Fruit fly (Drosophila melanogaster): ENCODE results near the gene vn.

Gene vn

dm6 chr3L:5863868-5864413 is 18.5 kb upstream of the vn start:
- TF ChIP-seq psq (optimal IDR thresholded peaks at IDR 0.05) (no peak), Sin3A (optimal IDR thresholded peaks at IDR 0.05) (no peak), insv (optimal IDR thresholded peaks at IDR 0.05) (no peak), ttk (optimal IDR thresholded peaks at IDR 0.05) (no peak), h (optimal IDR thresholded peaks at IDR 0.05) (no peak), Myc (optimal IDR thresholded peaks at IDR 0.05) (no peak)

dm6 chr3L:5862994-5863393 is 17.5 kb upstream of the vn start:
- TF ChIP-seq insv (optimal IDR thresholded peaks at IDR 0.05) (no peak), h (optimal IDR thresholded peaks at IDR 0.05) (no peak), ttk (optimal IDR thresholded peaks at IDR 0.05) (no peak), psq (optimal IDR thresholded peaks at IDR 0.05) (no peak), Myc (optimal IDR thresholded peaks at IDR 0.05) (no peak), Sin3A (optimal IDR thresholded peaks at IDR 0.05) (no peak)

- TF ChIP-seq Sin3A (optimal IDR thresholded peaks at IDR 0.05) (no peak), Myc (optimal IDR thresholded peaks at IDR 0.05) (no peak), ttk (optimal IDR thresholded peaks at IDR 0.05) (no peak), psq (optimal IDR thresholded peaks at IDR 0.05) (no peak), h (optimal IDR thresholded peaks at IDR 0.05) (no peak), insv (optimal IDR thresholded peaks at IDR 0.05) (no peak)
These were observed 13.6 kb upstream of the vn start for dm6 chr3L:5859029-5859428.

- TF ChIP-seq Sin3A (optimal IDR thresholded peaks at IDR 0.05): no peak
- no peak for TF ChIP-seq ttk (optimal IDR thresholded peaks at IDR 0.05)
- TF ChIP-seq h (optimal IDR thresholded peaks at IDR 0.05): no peak
- no peak for TF ChIP-seq psq (optimal IDR thresholded peaks at IDR 0.05)
- no peak for TF ChIP-seq insv (optimal IDR thresholded peaks at IDR 0.05)
- TF ChIP-seq Myc (optimal IDR thresholded peaks at IDR 0.05): no peak
These were observed 11.5 kb upstream of the vn start for dm6 chr3L:5856919-5857318.

dm6 chr3L:5856081-5856826 is 10.8 kb upstream of the vn start:
- no peak for TF ChIP-seq Myc (optimal IDR thresholded peaks at IDR 0.05)
- no peak for TF ChIP-seq insv (optimal IDR thresholded peaks at IDR 0.05)
- TF ChIP-seq h (optimal IDR thresholded peaks at IDR 0.05): no peak
- no peak for TF ChIP-seq ttk (optimal IDR thresholded peaks at IDR 0.05)
- TF ChIP-seq psq (optimal IDR thresholded peaks at IDR 0.05): no peak
- TF ChIP-seq Sin3A (optimal IDR thresholded peaks at IDR 0.05): no peak

- TF ChIP-seq psq (optimal IDR thresholded peaks at IDR 0.05): no peak
- TF ChIP-seq insv (optimal IDR thresholded peaks at IDR 0.05): no peak
- TF ChIP-seq ttk (optimal IDR thresholded peaks at IDR 0.05): no peak
- no peak for TF ChIP-seq h (optimal IDR thresholded peaks at IDR 0.05)
- no peak for TF ChIP-seq Sin3A (optimal IDR thresholded peaks at IDR 0.05)
- no peak for TF ChIP-seq Myc (optimal IDR thresholded peaks at IDR 0.05)
These were observed 9.6 kb upstream of the vn start for dm6 chr3L:5855098-5855497.

- TF ChIP-seq h (optimal IDR thresholded peaks at IDR 0.05) (no peak), Myc (optimal IDR thresholded peaks at IDR 0.05) (no peak), insv (optimal IDR thresholded peaks at IDR 0.05) (no peak), psq (optimal IDR thresholded peaks at IDR 0.05) (no peak), Sin3A (optimal IDR thresholded peaks at IDR 0.05) (no peak), ttk (optimal IDR thresholded peaks at IDR 0.05) (no peak)
These were observed 6.2 kb upstream of the vn start for dm6 chr3L:5851636-5852035.

dm6 chr3L:5848929-5849328 is 3.5 kb upstream of the vn start:
- TF ChIP-seq h (optimal IDR thresholded peaks at IDR 0.05): no peak

dm6 chr3L:5843895-5844576 is 1.4 kb downstream of the vn start:
- TF ChIP-seq insv (optimal IDR thresholded peaks at IDR 0.05) (no peak), Sin3A (optimal IDR thresholded peaks at IDR 0.05) (no peak), Myc (optimal IDR thresholded peaks at IDR 0.05) (no peak), h (optimal IDR thresholded peaks at IDR 0.05) (no peak), ttk (optimal IDR thresholded peaks at IDR 0.05) (no peak), psq (optimal IDR thresholded peaks at IDR 0.05) (no peak)

dm6 chr3L:5840847-5841246 is 4.6 kb downstream of the vn start:
- TF ChIP-seq Myc (optimal IDR thresholded peaks at IDR 0.05): no peak
- no peak for TF ChIP-seq Sin3A (optimal IDR thresholded peaks at IDR 0.05)
- TF ChIP-seq insv (optimal IDR thresholded peaks at IDR 0.05): no peak
- TF ChIP-seq h (optimal IDR thresholded peaks at IDR 0.05): no peak
- TF ChIP-seq psq (optimal IDR thresholded peaks at IDR 0.05): no peak
- no peak for TF ChIP-seq ttk (optimal IDR thresholded peaks at IDR 0.05)

- TF ChIP-seq insv (optimal IDR thresholded peaks at IDR 0.05): no peak
- no peak for TF ChIP-seq Myc (optimal IDR thresholded peaks at IDR 0.05)
- TF ChIP-seq h (optimal IDR thresholded peaks at IDR 0.05): no peak
- TF ChIP-seq psq (optimal IDR thresholded peaks at IDR 0.05): no peak
- TF ChIP-seq Sin3A (optimal IDR thresholded peaks at IDR 0.05): no peak
- TF ChIP-seq ttk (optimal IDR thresholded peaks at IDR 0.05): no peak
These were observed 6.6 kb downstream of the vn start for dm6 chr3L:5838880-5839279.

- no peak for TF ChIP-seq psq (optimal IDR thresholded peaks at IDR 0.05)
- TF ChIP-seq ttk (optimal IDR thresholded peaks at IDR 0.05): no peak
- TF ChIP-seq insv (optimal IDR thresholded peaks at IDR 0.05): no peak
These were observed 7.2 kb downstream of the vn start for dm6 chr3L:5838295-5838694.

Measured in Kc167 (cell line).